Fruit fly (Drosophila melanogaster) Kc167 (cell line): Measurements from ENCODE around the gene CG13947.

ENCODE experiments used
- Myc ChIP-seq: fragments of >200 bp; optimal IDR thresholded peaks from 2 replicates; lab custom pipeline; 2017; ENCODE audit warnings: missing external identifiers
- h ChIP-seq: fragments of >200 bp; optimal IDR thresholded peaks from 3 replicates; lab custom pipeline; 2018; ENCODE audit warnings: missing external identifiers
- psq ChIP-seq: fragments of >200 bp; optimal IDR thresholded peaks from 2 replicates; lab custom pipeline; 2017; ENCODE audit warnings: missing external identifiers
- ttk ChIP-seq: sonication (Bioruptor generic); optimal IDR thresholded peaks from 2 replicates; lab custom pipeline; 2017; ENCODE audit warnings: missing external identifiers

- TF ChIP-seq Myc (no peak), ttk (no peak), h (peak; percentile 41), psq (no peak)
These were observed 46.8 kb downstream of the CG13947 start, which contains the start of the genes CG3862 and dock for dm6 chr2L:825768-826263.
